Worm (Caenorhabditis elegans) whole organism, L1 larva: ENCODE results near the gene F11A10.6.

Experiments used
- blmp-1 ChIP-seq: fragments of 150-350 bp; optimal IDR thresholded peaks from 2 replicates; lab custom pipeline; 2014; ENCODE audit warnings: missing biosample characterization, missing genetic modification characterization
- egl-27 ChIP-seq, 2 experiments: fragments of 150-350 bp in 1 of 2; sonication (generic microtip); optimal IDR thresholded peaks; 3 replicates each; lab custom pipeline; 2017 to 2018; ENCODE audit warnings: missing biosample characterization in 2 of 2, missing genetic modification characterization in 2 of 2, missing genetic modification reagents in 2 of 2
- lsy-2 ChIP-seq, 2 experiments: fragments of 150-350 bp; optimal IDR thresholded peaks; 2 replicates each; lab custom pipeline; 2014; ENCODE audit warnings: missing biosample characterization in 2 of 2, missing genetic modification characterization in 2 of 2
- mdl-1 ChIP-seq, 2 experiments: fragments of 150-350 bp; optimal IDR thresholded peaks; 2 replicates each; lab custom pipeline; 2014 to 2017; ENCODE audit warnings: missing biosample characterization in 2 of 2, missing genetic modification characterization in 2 of 2, inconsistent platforms in 1 of 2
- nhr-12 ChIP-seq: sonication (generic microtip); optimal IDR thresholded peaks from 2 replicates; lab custom pipeline; 2017; ENCODE audit warnings: missing biosample characterization, missing genetic modification characterization
- nhr-77 ChIP-seq: fragments of 150-350 bp; optimal IDR thresholded peaks from 2 replicates; lab custom pipeline; 2014; ENCODE audit warnings: missing biosample characterization, missing genetic modification characterization
- pag-3 ChIP-seq: sonication (generic microtip); optimal IDR thresholded peaks from 2 replicates; lab custom pipeline; 2017; ENCODE audit warnings: missing genetic modification characterization, mild to moderate bottlenecking, missing compliant biosample characterization, antibody characterized with exemption, borderline replicate concordance; ENCODE audit not compliant: insufficient read depth
- skn-1 ChIP-seq: fragments of 150-350 bp; optimal IDR thresholded peaks from 2 replicates; lab custom pipeline; 2014; ENCODE audit warnings: missing biosample characterization, missing genetic modification characterization
- snpc-4 ChIP-seq: fragments of 150-350 bp; optimal IDR thresholded peaks from 2 replicates; lab custom pipeline; 2014; ENCODE audit warnings: missing biosample characterization, missing genetic modification characterization
- swsn-7 ChIP-seq: sonication (generic microtip); optimal IDR thresholded peaks from 2 replicates; lab custom pipeline; 2016; ENCODE audit warnings: missing genetic modification characterization, missing compliant biosample characterization
- unc-86 ChIP-seq: sonication (generic microtip); optimal IDR thresholded peaks from 2 replicates; lab custom pipeline; 2016; ENCODE audit warnings: missing genetic modification characterization, missing compliant biosample characterization
- zip-4 ChIP-seq: fragments of 200-800 bp; sonication (Bioruptor generic); optimal IDR thresholded peaks from 2 replicates; lab custom pipeline; 2018; ENCODE audit warnings: mild to moderate bottlenecking, missing genetic modification characterization, moderate library complexity, missing compliant biosample characterization

DNA sequence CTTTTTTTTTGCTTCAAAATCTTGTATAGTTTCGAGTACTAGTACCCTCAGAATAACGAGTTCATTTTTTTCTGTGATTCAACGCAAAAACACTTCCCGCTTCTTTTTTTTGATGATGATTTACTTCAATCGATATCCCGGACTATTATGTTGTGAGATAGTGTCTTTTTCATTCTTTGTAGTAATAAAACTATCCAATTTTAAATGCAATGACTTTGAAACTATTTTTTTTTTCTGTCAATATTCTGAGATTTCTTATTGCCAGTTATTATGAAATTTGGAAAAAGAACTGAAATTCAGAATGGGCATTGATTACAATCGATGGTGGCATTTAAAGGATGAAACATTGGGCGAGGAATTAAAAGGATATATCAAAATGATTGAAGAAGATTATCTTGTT lies 16.1 kb upstream of the F11A10.6 start, which contains the start of gene M18.3:
- TF ChIP-seq nhr-12 (tag; lab: Kevin White, UChicago): no peak
- no peak for TF ChIP-seq snpc-4 (tag; lab: Kevin White, UChicago)
- TF ChIP-seq lsy-2 (tag; optimal IDR thresholded peaks at IDR 0.05; lab: Kevin White, UChicago): no peak
- no peak for TF ChIP-seq unc-86 (tag; lab: Kevin White, UChicago)
- TF ChIP-seq pag-3 (tag; lab: Kevin White, UChicago): no peak
- no peak for TF ChIP-seq zip-4 (GFP tag; lab: Kevin White, UChicago)
- TF ChIP-seq nhr-77 (tag; lab: Kevin White, UChicago): no peak
- TF ChIP-seq blmp-1 (tag; lab: Kevin White, UChicago): no peak
- no peak for TF ChIP-seq swsn-7 (tag; lab: Kevin White, UChicago)
- TF ChIP-seq skn-1 (tag; lab: Kevin White, UChicago): no peak
- no peak for TF ChIP-seq mdl-1 (tag; optimal IDR thresholded peaks at IDR 0.05; lab: Kevin White, UChicago)
- TF ChIP-seq egl-27 (tag; optimal IDR thresholded peaks at IDR 0.05; lab: Kevin White, UChicago): no peak
